Fruit fly (Drosophila melanogaster) Kc167 (cell line): ENCODE data around the gene CG12355.

Experiments used
- Myc ChIP-seq: fragments of >200 bp; optimal IDR thresholded peaks from 2 replicates; lab custom pipeline; 2017; ENCODE audit warnings: missing external identifiers
- Sin3A ChIP-seq: fragments of >200 bp; optimal IDR thresholded peaks from 2 replicates; lab custom pipeline; 2018; ENCODE audit warnings: missing external identifiers
- h ChIP-seq: fragments of >200 bp; optimal IDR thresholded peaks from 3 replicates; lab custom pipeline; 2018; ENCODE audit warnings: missing external identifiers
- insv ChIP-seq: fragments of >200 bp; optimal IDR thresholded peaks from 3 replicates; lab custom pipeline; 2018; ENCODE audit warnings: missing external identifiers

DNA sequence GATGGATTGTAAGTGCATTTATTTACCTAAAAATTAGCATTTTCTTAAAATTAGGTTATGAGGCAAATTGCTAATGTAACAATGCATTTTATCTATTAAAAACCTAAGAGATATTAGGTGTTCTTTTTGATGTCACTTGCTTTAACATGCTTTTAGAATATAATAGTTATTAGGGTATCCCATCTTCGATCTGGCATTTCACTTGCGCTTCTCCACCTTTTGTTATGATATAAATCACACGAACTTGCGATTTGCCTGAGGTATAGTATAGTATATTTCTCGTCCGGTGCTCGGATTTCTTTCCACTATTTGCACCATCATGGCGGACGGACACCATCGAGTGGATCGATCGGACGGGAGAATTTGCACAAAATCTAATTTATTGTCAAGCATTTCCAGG lies 34.7 kb upstream of the CG12355 start:
- no peak for TF ChIP-seq Myc (lab: Kevin White, UChicago)
- TF ChIP-seq insv (lab: Kevin White, UChicago), result no peak
- no peak for TF ChIP-seq h (lab: Kevin White, UChicago)
- TF ChIP-seq Sin3A (lab: Kevin White, UChicago), result no peak
